Fruit fly (Drosophila melanogaster): ENCODE results near the gene alpha-Man-Ib.

DNA sequence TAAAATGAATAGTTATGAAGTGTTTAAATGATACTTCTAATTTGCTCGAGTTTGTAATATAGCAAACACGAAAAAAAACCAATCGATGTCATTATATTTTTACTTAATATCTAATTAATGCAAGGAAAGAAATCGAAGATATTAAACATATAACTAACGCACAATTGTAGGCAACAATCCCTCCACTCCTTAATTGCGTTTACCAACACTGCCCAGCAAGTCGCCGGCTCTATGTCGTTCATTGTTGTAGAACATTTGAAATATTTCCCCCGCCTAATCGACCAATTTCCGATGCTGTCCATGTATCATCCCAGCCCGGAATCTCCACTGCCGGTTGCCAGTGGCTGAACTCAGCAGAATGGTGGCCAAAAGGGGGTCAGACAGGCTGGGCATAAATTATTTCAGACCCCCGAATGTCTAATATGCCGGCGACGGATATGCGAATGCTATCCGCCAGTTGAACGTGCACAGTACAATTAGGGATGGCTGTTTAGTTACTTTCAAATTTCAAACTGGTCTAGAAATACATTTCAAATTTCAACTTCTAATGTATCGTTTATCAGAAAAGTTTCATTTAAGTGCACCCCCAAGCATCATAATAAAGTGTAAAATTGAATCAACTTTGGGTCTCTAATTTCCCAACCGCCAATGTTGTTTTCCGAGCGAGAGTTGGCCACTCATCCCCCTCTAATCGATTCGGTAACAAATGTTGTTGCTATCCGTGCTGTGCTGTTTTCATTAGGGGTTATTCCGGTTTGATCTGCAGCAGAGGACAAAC is 44.0 kb downstream of the alpha-Man-Ib start:
- TF ChIP-seq pan (optimal IDR thresholded peaks at IDR 0.05) = no peak
- no peak for TF ChIP-seq psq (optimal IDR thresholded peaks at IDR 0.05)
- no peak for TF ChIP-seq usp (GFP tag; optimal IDR thresholded peaks at IDR 0.05)

Measured in whole organism.